Worm (Caenorhabditis elegans) whole organism, L4 larva: ENCODE data around the gene gmeb-1.
A peak's percentile ranks its signal among the peaks of the same experiment; 100 is the strongest.

Experiments
- D1046.2 ChIP-seq: fragments of 200-800 bp; sonication (Bioruptor generic); IDR thresholded peaks from 2 replicates; pipeline ENCODE4 v1.3.6; 2022; ENCODE audit warnings: missing genetic modification characterization, missing compliant biosample characterization
- F26F4.8 ChIP-seq: fragments of 200-800 bp; sonication (Bioruptor generic); conservative IDR thresholded peaks from 2 replicates; pipeline ENCODE4 v1.3.6; 2022; ENCODE audit warnings: missing genetic modification characterization, missing compliant biosample characterization
- T26A8.4 ChIP-seq: fragments of 200-800 bp; sonication (Bioruptor generic); IDR thresholded peaks from 2 replicates; pipeline ENCODE4 v1.3.6; 2022; ENCODE audit warnings: missing genetic modification characterization, missing compliant biosample characterization
- ZK337.2 ChIP-seq: fragments of 200-800 bp; sonication (Bioruptor generic); IDR thresholded peaks from 2 replicates; pipeline ENCODE4 v1.3.6; 2022; ENCODE audit warnings: missing genetic modification reagents, missing genetic modification characterization, missing compliant biosample characterization
- aha-1 ChIP-seq: fragments of 150-350 bp; peaks from one replicate; lab custom pipeline; 2014; ENCODE audit warnings: missing biosample characterization, missing genetic modification characterization
- aly-2 ChIP-seq: sonication (generic microtip); optimal IDR thresholded peaks from 2 replicates; lab custom pipeline; 2018; ENCODE audit warnings: missing biosample characterization, missing genetic modification characterization
- duxl-1 ChIP-seq: sonication (generic microtip); optimal IDR thresholded peaks from 2 replicates; lab custom pipeline; 2016; ENCODE audit warnings: mild to moderate bottlenecking, missing genetic modification characterization, moderate library complexity, missing compliant biosample characterization; ENCODE audit not compliant: poor library complexity
- dve-1 ChIP-seq: sonication (generic microtip); optimal IDR thresholded peaks from 2 replicates; lab custom pipeline; 2017; ENCODE audit warnings: antibody characterized with exemption, mild to moderate bottlenecking, missing genetic modification characterization, missing compliant biosample characterization; ENCODE audit not compliant: insufficient read depth
- egl-43 ChIP-seq: fragments of 200-800 bp; sonication (Bioruptor generic); IDR thresholded peaks from 2 replicates; pipeline ENCODE4 v1.3.6; 2022; ENCODE audit warnings: missing genetic modification reagents, missing genetic modification characterization, missing compliant biosample characterization
- fos-1 ChIP-seq: fragments of 150-350 bp; optimal IDR thresholded peaks from 2 replicates; lab custom pipeline; 2014; ENCODE audit warnings: missing biosample characterization, missing genetic modification characterization
- hlh-11 ChIP-seq: fragments of 200-800 bp; sonication (Bioruptor generic); optimal IDR thresholded peaks from 2 replicates; lab custom pipeline; 2018; ENCODE audit warnings: mild to moderate bottlenecking, missing genetic modification characterization, missing compliant biosample characterization
- hlh-30 ChIP-seq: sonication (generic microtip); optimal IDR thresholded peaks from 2 replicates; lab custom pipeline; 2017; ENCODE audit warnings: antibody characterized with exemption, mild to moderate bottlenecking, missing genetic modification characterization, missing compliant biosample characterization; ENCODE audit not compliant: insufficient read depth
- lim-7 ChIP-seq: fragments of 200-800 bp; sonication (Bioruptor generic); IDR thresholded peaks from 2 replicates; pipeline ENCODE4 v1.3.6; 2022; ENCODE audit warnings: missing genetic modification characterization, missing compliant biosample characterization
- lin-1 ChIP-seq: fragments of 200-800 bp; sonication (Bioruptor generic); IDR thresholded peaks from 2 replicates; pipeline ENCODE4 v1.3.6; 2022; ENCODE audit warnings: missing genetic modification reagents, missing genetic modification characterization, missing compliant biosample characterization
- lin-13 ChIP-seq: fragments of 150-350 bp; optimal IDR thresholded peaks from 2 replicates; lab custom pipeline; 2014; ENCODE audit warnings: missing biosample characterization, missing genetic modification reagents, missing genetic modification characterization
- lin-29 ChIP-seq: fragments of 200-800 bp; sonication (Bioruptor generic); IDR thresholded peaks from 2 replicates; pipeline ENCODE4 v1.3.6; 2022; ENCODE audit warnings: missing genetic modification reagents, missing genetic modification characterization, missing compliant biosample characterization
- lin-39 ChIP-seq: fragments of 150-350 bp; optimal IDR thresholded peaks from 2 replicates; lab custom pipeline; 2014; ENCODE audit warnings: missing biosample characterization, missing genetic modification reagents, missing genetic modification characterization
- lir-3 ChIP-seq: sonication (generic microtip); optimal IDR thresholded peaks from 2 replicates; lab custom pipeline; 2016; ENCODE audit warnings: mild to moderate bottlenecking, missing genetic modification characterization, missing compliant biosample characterization
- lsy-2 ChIP-seq, 2 experiments: fragments of 150-350 bp in 1 of 2; sonication (generic microtip) in 1 of 2; optimal IDR thresholded peaks; 2 replicates each; lab custom pipeline; 2014 to 2017; ENCODE audit warnings: missing biosample characterization in 2 of 2, missing genetic modification characterization in 2 of 2
- madf-5 ChIP-seq, 2 experiments: fragments of 200-800 bp; sonication (Bioruptor generic); IDR thresholded peaks; 2 replicates each; pipeline ENCODE4 v1.3.6; 2022; ENCODE audit warnings: missing compliant biosample characterization in 2 of 2, missing genetic modification characterization in 2 of 2
- mep-1 ChIP-seq: fragments of 150-350 bp; sonication (generic microtip); optimal IDR thresholded peaks from 3 replicates; lab custom pipeline; 2014; ENCODE audit warnings: missing biosample characterization, missing genetic modification characterization
- mes-2 ChIP-seq: sonication (generic microtip); optimal IDR thresholded peaks from 2 replicates; lab custom pipeline; 2016; ENCODE audit warnings: missing genotype, mild to moderate bottlenecking, missing genetic modification characterization, missing compliant biosample characterization; ENCODE audit not compliant: poor library complexity, severe bottlenecking
- nhr-41 ChIP-seq: fragments of 200-800 bp; sonication (Bioruptor generic); IDR thresholded peaks from 2 replicates; pipeline ENCODE4 v1.3.6; 2022; ENCODE audit warnings: missing genetic modification reagents, missing genetic modification characterization, missing compliant biosample characterization
- nhr-42 ChIP-seq: fragments of 200-800 bp; sonication (Bioruptor generic); IDR thresholded peaks from 2 replicates; pipeline ENCODE4 v1.3.6; 2022; ENCODE audit warnings: missing genetic modification characterization, missing compliant biosample characterization
- nhr-77 ChIP-seq: fragments of 150-350 bp; optimal IDR thresholded peaks from 2 replicates; lab custom pipeline; 2014; ENCODE audit warnings: missing biosample characterization, missing genetic modification characterization
- pha-4 ChIP-seq, 2 experiments: fragments of 150-350 bp in 1 of 2; fragments of 200-800 bp in 1 of 2; sonication (Bioruptor generic) in 1 of 2; IDR thresholded peaks in 1 of 2; optimal IDR thresholded peaks in 1 of 2; 2 replicates each; pipeline versions ENCODE4 v1.3.6 to Lab custom; 2014 to 2022; ENCODE audit warnings: missing genetic modification characterization in 2 of 2, missing genetic modification reagents in 2 of 2, missing biosample characterization in 1 of 2, missing compliant biosample characterization in 1 of 2
- php-3 ChIP-seq: fragments of 200-800 bp; sonication (Bioruptor generic); IDR thresholded peaks from 2 replicates; pipeline ENCODE4 v1.3.6; 2022; ENCODE audit warnings: missing genetic modification reagents, missing genetic modification characterization, missing compliant biosample characterization
- set-16 ChIP-seq: fragments of 200-800 bp; sonication (Bioruptor generic); IDR thresholded peaks from 2 replicates; pipeline ENCODE4 v1.3.6; 2022; ENCODE audit warnings: missing genetic modification reagents, missing genetic modification characterization, missing compliant biosample characterization
- snpc-1.2 ChIP-seq: fragments of 200-800 bp; sonication (Bioruptor generic); IDR thresholded peaks from 2 replicates; pipeline ENCODE4 v1.3.6; 2022; ENCODE audit warnings: missing genetic modification reagents, missing genetic modification characterization, missing compliant biosample characterization
- spr-1 ChIP-seq: sonication (generic microtip); optimal IDR thresholded peaks from 2 replicates; lab custom pipeline; 2016; ENCODE audit warnings: mild to moderate bottlenecking, missing genetic modification characterization, missing compliant biosample characterization
- zip-11 ChIP-seq: fragments of 200-800 bp; sonication (Bioruptor generic); IDR thresholded peaks from 2 replicates; pipeline ENCODE4 v1.3.6; 2022; ENCODE audit warnings: missing genetic modification characterization, missing compliant biosample characterization
- ztf-7 ChIP-seq: fragments of 150-350 bp; optimal IDR thresholded peaks from 2 replicates; lab custom pipeline; 2014; ENCODE audit warnings: missing biosample characterization, missing genetic modification characterization

Gene gmeb-1

DNA sequence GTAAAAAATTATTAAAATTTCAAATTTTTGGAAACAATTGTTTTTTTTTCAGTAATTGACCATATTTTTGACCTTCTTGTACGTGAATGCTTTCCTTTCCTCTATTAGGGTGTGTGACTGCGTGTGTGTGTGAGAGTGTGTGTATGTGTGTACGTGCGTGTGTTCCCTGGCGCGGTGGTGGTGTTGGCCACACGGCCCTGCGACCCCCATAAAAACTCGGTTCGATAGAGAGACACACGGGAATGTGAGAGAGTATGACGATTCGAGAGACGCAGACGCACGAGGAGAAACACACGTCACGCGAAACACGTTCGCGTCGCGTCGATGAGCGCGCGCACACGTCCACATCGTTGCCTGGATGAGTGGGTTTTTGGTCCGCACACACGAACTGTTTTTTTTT is 551 bp upstream of the gmeb-1 start (continued):
- TF ChIP-seq hlh-30 (tag; lab: Kevin White, UChicago) (peak; percentile 98), nhr-41 (GFP tag; lab: Robert Waterston, UW) (peak; percentile 91), aly-2 (tag; lab: Kevin White, UChicago) (no peak), T26A8.4 (GFP tag; lab: Robert Waterston, UW) (peak; percentile 68; the same call in 1 of the 2 replicates), zip-11 (GFP tag; lab: Robert Waterston, UW) (no peak), lin-29 (0 out of 2 replicates have a peak, but pooled peaks have one; percentile 31), dve-1 (tag; lab: Kevin White, UChicago) (peak; percentile 80), hlh-11 (tag; lab: Kevin White, UChicago) (peak; percentile 92), lin-1 (GFP tag; lab: Robert Waterston, UW) (no peak), lin-39 (tag; lab: Kevin White, UChicago) (no peak), madf-5 (GFP tag; IDR thresholded peaks at IDR 0.05; lab: Robert Waterston, UW) (no peak), spr-1 (tag; lab: Kevin White, UChicago) (peak; percentile 72), php-3 (GFP tag; lab: Robert Waterston, UW) (peak; percentile 72), lim-7 (GFP tag; lab: Robert Waterston, UW) (no peak), nhr-77 (tag; lab: Kevin White, UChicago) (no peak), ZK337.2 (GFP tag; lab: Robert Waterston, UW) (no peak), egl-43 (GFP tag; lab: Robert Waterston, UW) (no peak), snpc-1.2 (GFP tag; lab: Robert Waterston, UW) (no peak), mes-2 (tag; lab: Kevin White, UChicago) (peak; percentile 80), ztf-7 (tag; lab: Kevin White, UChicago) (peak; percentile 60), fos-1 (tag; lab: Kevin White, UChicago) (no peak)

- TF ChIP-seq ZK337.2 (GFP tag; lab: Robert Waterston, UW) = no peak
- TF ChIP-seq mep-1 = peak; percentile 16
Observed at ce11 chrII:21953-22352, 2.6 kb downstream of the gmeb-1 start.

- no peak for TF ChIP-seq nhr-77 (tag; lab: Kevin White, UChicago)
- no peak for TF ChIP-seq lin-29
- no peak for TF ChIP-seq F26F4.8
- TF ChIP-seq aha-1 (tag; lab: Kevin White, UChicago) = no peak
- TF ChIP-seq madf-5 (GFP tag; IDR thresholded peaks at IDR 0.05; lab: Robert Waterston, UW) = no peak
- TF ChIP-seq T26A8.4 (GFP tag; lab: Robert Waterston, UW) = no peak
- TF ChIP-seq duxl-1 (tag; lab: Kevin White, UChicago) = no peak
- no peak for TF ChIP-seq nhr-42
- TF ChIP-seq D1046.2 (GFP tag; lab: Robert Waterston, UW) = no peak
- no peak for TF ChIP-seq pha-4 (GFP tag; IDR thresholded peaks at IDR 0.05; lab: Robert Waterston, UW)
- TF ChIP-seq pha-4 (tag; optimal IDR thresholded peaks at IDR 0.05; lab: Kevin White, UChicago) = no peak
- TF ChIP-seq lir-3 (tag; lab: Kevin White, UChicago) = no peak
- no peak for TF ChIP-seq lin-13 (GFP tag; lab: Kevin White, UChicago)
- no peak for TF ChIP-seq lsy-2 (tag; optimal IDR thresholded peaks at IDR 0.05; lab: Kevin White, UChicago)
Observed at ce11 chrII:23025-23424, 3.7 kb downstream of the gmeb-1 start, which contains the start of gene sqt-2. Gene sqt-2, plus strand, starts transcription at chrII:23325.

- TF ChIP-seq mes-2 (tag; lab: Kevin White, UChicago) (peak; percentile 8), lim-7 (GFP tag; lab: Robert Waterston, UW) (0 out of 2 replicates have a peak, but pooled peaks have one; percentile 27), egl-43 (GFP tag; lab: Robert Waterston, UW) (peak; percentile 4; the same call in 1 of the 2 replicates), duxl-1 (tag; lab: Kevin White, UChicago) (no peak), set-16 (GFP tag; lab: Robert Waterston, UW) (peak; percentile 57; the same call in 1 of the 2 replicates)
Observed at ce11 chrII:23739-24138, 4.4 kb downstream of the gmeb-1 start.
